Fruit fly (Drosophila melanogaster): ENCODE results near the gene CG31106.

The CG31106 gene

DNA sequence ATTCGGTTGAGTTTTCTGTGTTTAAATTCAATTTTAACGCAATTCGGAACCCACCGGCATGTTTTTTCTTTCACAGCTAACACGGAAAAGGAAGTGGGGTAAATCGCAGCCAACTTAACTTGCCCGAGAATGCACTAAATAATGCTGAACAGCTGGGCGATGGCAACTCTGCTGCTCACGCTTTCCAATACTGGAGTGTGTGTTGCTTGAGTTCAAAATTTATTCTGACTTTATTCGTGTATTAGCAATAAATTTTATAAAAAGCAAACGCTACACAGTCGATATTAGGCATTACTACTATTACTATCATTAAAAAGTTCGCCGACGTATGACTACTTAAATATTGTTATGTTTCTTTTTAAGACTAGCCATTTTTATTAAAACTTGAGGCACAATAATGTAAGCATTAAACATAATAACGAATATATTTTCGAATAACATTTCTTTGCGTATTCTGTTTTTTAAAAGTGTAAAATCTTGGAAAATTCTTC, 31.3 kb downstream of the CG31106 start, which contains the start of the genes RpS27 and Nup37:
Gene RpS27, minus strand, starts transcription at position 136 of the 491 bp plus-strand sequence.
Gene Nup37, plus strand, starts transcription at position 280 of the 491 bp plus-strand sequence.
- TF ChIP-seq nerfin-1 (tag; optimal IDR thresholded peaks at IDR 0.05) (peak; percentile 94), fru (optimal IDR thresholded peaks at IDR 0.05) (no peak), Drgx (GFP tag; IDR thresholded peaks at IDR 0.05) (peak; percentile 75), Sox102F (GFP tag; optimal IDR thresholded peaks at IDR 0.05) (peak; percentile 90), sd (tag; optimal IDR thresholded peaks at IDR 0.05) (peak; percentile 83), CG17802 (tag; optimal IDR thresholded peaks at IDR 0.05) (peak; percentile 94), CG4854 (GFP tag; optimal IDR thresholded peaks at IDR 0.05) (peak; percentile 98), Ada2b (GFP tag; IDR thresholded peaks at IDR 0.05) (peak; percentile 87), CG34422 (GFP tag; IDR thresholded peaks at IDR 0.05) (peak; percentile 97), lola (GFP tag; optimal IDR thresholded peaks at IDR 0.05) (peak in 1 of 3 experiments; percentile 83), ftz-f1 (GFP tag; optimal IDR thresholded peaks at IDR 0.05) (peak; percentile 90), gcm2 (GFP tag; optimal IDR thresholded peaks at IDR 0.05) (peak; percentile 98), GATAe (GFP tag; conservative IDR thresholded peaks at IDR 0.05) (peak; percentile 87), pita (GFP tag; optimal IDR thresholded peaks at IDR 0.05) (no peak), vnd (GFP tag; IDR thresholded peaks at IDR 0.05; ENCODE audit: partially characterized antibody) (no peak), CG2889 (GFP tag; IDR thresholded peaks at IDR 0.05) (peak; percentile 94), chm (GFP tag; IDR thresholded peaks at IDR 0.05) (peak; percentile 99), CG15696 (tag; optimal IDR thresholded peaks at IDR 0.05) (peak; percentile 81), kni (GFP tag; optimal IDR thresholded peaks at IDR 0.05) (peak; percentile 100), sc (optimal IDR thresholded peaks at IDR 0.05) (no peak), sc (GFP tag; optimal IDR thresholded peaks at IDR 0.05) (peak; percentile 97), sr (GFP tag; IDR thresholded peaks at IDR 0.05) (peak; percentile 98), insv (GFP tag; optimal IDR thresholded peaks at IDR 0.05) (peak in 1 of 2 experiments; percentile 87), CG9932 (GFP tag; IDR thresholded peaks at IDR 0.05) (peak; percentile 98), CG30403 (GFP tag; optimal IDR thresholded peaks at IDR 0.05) (peak; percentile 96), zf30C (GFP tag; optimal IDR thresholded peaks at IDR 0.05) (peak; percentile 61), Nf-YB (GFP tag; optimal IDR thresholded peaks at IDR 0.05) (peak; percentile 84), btn (GFP tag; optimal IDR thresholded peaks at IDR 0.05) (peak; percentile 97), disco-r (GFP tag; optimal IDR thresholded peaks at IDR 0.05) (peak; percentile 98), dmrt99B (tag; optimal IDR thresholded peaks at IDR 0.05) (peak; percentile 91), chif (GFP tag; optimal IDR thresholded peaks at IDR 0.05) (peak; percentile 96 to 98), CG6272 (GFP tag; IDR thresholded peaks at IDR 0.05) (peak; percentile 91), CG7928 (GFP tag; optimal IDR thresholded peaks at IDR 0.05) (peak; percentile 82), Myb (GFP tag; optimal IDR thresholded peaks at IDR 0.05) (peak; percentile 94), bbx (GFP tag; IDR thresholded peaks at IDR 0.05; ENCODE audit: partially characterized antibody) (0 out of 2 replicates have a peak, but pooled peaks have one; percentile 34), CG1529 (GFP tag; optimal IDR thresholded peaks at IDR 0.05) (peak; percentile 96), CG32767 (GFP tag; IDR thresholded peaks at IDR 0.05) (peak; percentile 80), ash1 (GFP tag; optimal IDR thresholded peaks at IDR 0.05) (peak; percentile 99), crp (GFP tag; optimal IDR thresholded peaks at IDR 0.05) (peak; percentile 47 to 90), Fer1 (GFP tag; optimal IDR thresholded peaks at IDR 0.05) (peak; percentile 98), lilli (GFP tag; optimal IDR thresholded peaks at IDR 0.05) (peak; percentile 96), gsb-n (tag; optimal IDR thresholded peaks at IDR 0.05) (peak; percentile 95), CG18262 (tag; optimal IDR thresholded peaks at IDR 0.05) (peak; percentile 91), CG2120 (GFP tag; optimal IDR thresholded peaks at IDR 0.05) (peak; percentile 95), zfh2 (GFP tag; optimal IDR thresholded peaks at IDR 0.05) (peak; percentile 98), CG1603 (tag; optimal IDR thresholded peaks at IDR 0.05) (peak; percentile 98), scrt (GFP tag; optimal IDR thresholded peaks at IDR 0.05) (peak; percentile 96), CG6765 (GFP tag; optimal IDR thresholded peaks at IDR 0.05) (peak; percentile 100), otp (GFP tag; IDR thresholded peaks at IDR 0.05) (peak; percentile 98), CkIIα-i1 (GFP tag; IDR thresholded peaks at IDR 0.05) (peak; percentile 87; the same call in 1 of the 2 replicates)

Measured in whole organism, embryonic.